Fruit fly (Drosophila melanogaster): Measurements from ENCODE around the gene kairos.

- TF ChIP-seq Snoo (tag; optimal IDR thresholded peaks at IDR 0.05) (no peak), Pif1A (GFP tag; optimal IDR thresholded peaks at IDR 0.05) (no peak), CG12605 (GFP tag; IDR thresholded peaks at IDR 0.05) (no peak), CG10348 (GFP tag; IDR thresholded peaks at IDR 0.05) (no peak), CG15710 (tag; optimal IDR thresholded peaks at IDR 0.05) (no peak), CG17806 (tag; optimal IDR thresholded peaks at IDR 0.05) (no peak), Pif1B (GFP tag; optimal IDR thresholded peaks at IDR 0.05) (no peak)
Measured at dm6 chrX:18310979-18311378, 45.0 kb downstream of the kairos start.

All from whole organism, pupa.